Fruit fly (Drosophila melanogaster): Measurements from ENCODE around the gene CG31937.

The CG31937 gene

DNA sequence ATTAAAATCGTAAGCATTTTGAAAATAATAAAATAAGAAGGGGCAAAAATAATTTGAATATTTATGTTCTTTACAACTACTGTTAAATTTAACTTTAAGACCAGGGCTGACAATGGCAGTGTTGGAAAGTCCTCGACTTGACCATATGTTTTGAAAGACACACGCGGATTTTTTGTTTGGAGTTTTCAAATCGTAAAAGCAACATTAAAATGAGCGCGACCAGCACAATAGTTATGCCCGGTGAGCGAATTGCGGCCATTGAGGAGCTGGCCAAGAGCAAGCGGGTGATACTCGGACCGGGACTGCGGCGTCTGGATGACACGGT is 1.1 kb upstream of the CG31937 start, which contains the start of gene Rrp40:
Rrp40 (plus strand) TSS at position 113 of the 325 bp plus-strand sequence.
- TF ChIP-seq dmrt93B (GFP tag; optimal IDR thresholded peaks at IDR 0.05) (no peak), Hr78 (GFP tag; optimal IDR thresholded peaks at IDR 0.05) (no peak), sage (GFP tag; optimal IDR thresholded peaks at IDR 0.05) (peak; percentile 8), foxo (GFP tag; optimal IDR thresholded peaks at IDR 0.05) (no peak), h (GFP tag; optimal IDR thresholded peaks at IDR 0.05) (no peak), jim (GFP tag; optimal IDR thresholded peaks at IDR 0.05) (no peak)

DNA sequence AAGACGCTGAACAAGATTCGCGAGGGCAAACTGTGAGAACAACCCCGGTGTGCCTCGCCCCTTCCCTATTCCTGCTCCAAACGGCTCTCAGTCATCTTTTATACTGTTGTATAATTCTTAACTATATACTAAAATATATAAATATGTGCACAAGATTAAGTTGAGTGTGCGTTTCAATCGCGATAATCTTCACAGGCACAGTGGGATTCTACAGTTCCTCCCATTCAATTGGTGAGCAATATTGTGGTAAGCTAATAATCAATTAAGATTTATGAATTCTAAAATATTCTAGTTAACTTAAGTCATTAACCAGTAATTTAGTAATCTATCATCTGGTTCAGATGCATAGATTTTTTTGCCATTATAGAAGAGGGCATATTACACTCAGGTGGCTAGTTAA is 1.2 kb downstream of the CG31937 start:
- TF ChIP-seq Sp1 (GFP tag; optimal IDR thresholded peaks at IDR 0.05) (peak; percentile 5), fru (GFP tag; optimal IDR thresholded peaks at IDR 0.05) (no peak), Myc (optimal IDR thresholded peaks at IDR 0.05) (no peak), pan (optimal IDR thresholded peaks at IDR 0.05) (no peak), Hr83 (GFP tag; optimal IDR thresholded peaks at IDR 0.05; ENCODE audit: poor library complexity, severe bottlenecking) (no peak), Hnf4 (GFP tag; optimal IDR thresholded peaks at IDR 0.05) (no peak), brk (GFP tag; optimal IDR thresholded peaks at IDR 0.05) (no peak), Jra (GFP tag; optimal IDR thresholded peaks at IDR 0.05) (no peak), Vsx2 (GFP tag; optimal IDR thresholded peaks at IDR 0.05; ENCODE audit: partially characterized antibody) (no peak)

DNA sequence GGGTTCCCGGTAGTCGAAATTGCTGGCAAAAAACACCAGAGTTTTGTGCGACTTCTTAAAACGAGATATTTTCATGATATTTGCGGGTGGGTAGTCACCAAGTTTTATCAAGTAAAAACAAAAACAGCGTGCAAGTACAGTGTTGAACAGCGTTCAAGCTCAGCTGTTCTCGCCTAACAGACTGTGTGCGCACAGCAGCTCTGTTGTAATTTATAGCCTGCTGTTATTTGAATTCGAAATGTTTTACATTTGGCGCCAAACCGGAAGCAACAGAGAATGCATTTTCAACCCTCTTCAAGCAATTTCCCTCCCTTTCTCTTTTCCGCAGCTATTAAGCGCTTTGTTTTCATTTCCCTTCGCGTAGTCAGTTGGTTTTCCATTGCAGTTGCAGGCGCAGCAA is 2.5 kb downstream of the CG31937 start, which contains the start of the genes CG17652 and CG17646:
CG17652 (minus strand) TSS at position 168 of the 400 bp plus-strand sequence.
CG17646 (plus strand) TSS at position 336 of the 400 bp plus-strand sequence.
- TF ChIP-seq Rel (GFP tag; optimal IDR thresholded peaks at IDR 0.05) = no peak
- peak; percentile 65 for TF ChIP-seq Rel (tag; optimal IDR thresholded peaks at IDR 0.05)
- TF ChIP-seq Sp1 (GFP tag; optimal IDR thresholded peaks at IDR 0.05) = no peak
- TF ChIP-seq CrebA (GFP tag; optimal IDR thresholded peaks at IDR 0.05; ENCODE audit: borderline replicate concordance) = no peak
- TF ChIP-seq rgr (GFP tag; optimal IDR thresholded peaks at IDR 0.05) = no peak
- TF ChIP-seq dmrt93B (GFP tag; optimal IDR thresholded peaks at IDR 0.05) = no peak
- TF ChIP-seq OdsH (GFP tag; optimal IDR thresholded peaks at IDR 0.05) = peak; percentile 10
- TF ChIP-seq Hnf4 (GFP tag; optimal IDR thresholded peaks at IDR 0.05) = peak; percentile 28
- TF ChIP-seq N (GFP tag; optimal IDR thresholded peaks at IDR 0.05) = no peak
- TF ChIP-seq Mio (GFP tag; optimal IDR thresholded peaks at IDR 0.05) = no peak

DNA sequence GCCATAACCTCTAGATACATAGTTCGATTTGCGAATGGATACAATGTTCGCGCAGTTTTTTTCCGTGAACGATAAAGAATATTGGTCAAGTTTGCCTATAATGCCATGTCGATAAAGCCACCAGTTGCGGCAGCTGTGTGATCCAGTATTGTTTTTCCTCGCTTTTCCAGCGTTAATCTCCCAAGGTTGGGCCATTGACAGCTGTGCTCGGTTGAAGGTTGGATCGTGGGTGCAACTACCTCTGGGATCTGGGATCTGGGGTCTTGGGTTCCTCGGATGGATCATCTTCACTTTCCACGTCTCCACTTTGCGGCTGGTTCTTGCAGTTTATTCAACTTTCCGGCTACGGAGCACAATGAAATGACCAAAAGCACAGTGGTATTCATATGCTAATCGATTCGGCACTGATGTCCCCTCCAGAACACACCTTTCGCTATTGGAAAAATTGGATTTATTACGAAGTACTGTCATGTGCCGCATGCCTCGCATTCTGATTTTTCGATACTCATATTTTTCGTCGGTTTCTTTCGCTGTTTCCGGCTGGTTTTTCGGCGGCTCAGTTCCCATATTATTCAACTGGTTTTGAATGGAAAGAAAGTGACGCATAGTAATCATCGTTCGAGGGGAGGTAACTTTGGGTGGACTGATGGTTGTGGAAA is 3.6 kb downstream of the CG31937 start:
- TF ChIP-seq Jra (GFP tag; optimal IDR thresholded peaks at IDR 0.05) (no peak), Rel (GFP tag; optimal IDR thresholded peaks at IDR 0.05) (no peak), Rel (tag; optimal IDR thresholded peaks at IDR 0.05) (no peak), Vsx2 (GFP tag; optimal IDR thresholded peaks at IDR 0.05; ENCODE audit: partially characterized antibody) (no peak)

DNA sequence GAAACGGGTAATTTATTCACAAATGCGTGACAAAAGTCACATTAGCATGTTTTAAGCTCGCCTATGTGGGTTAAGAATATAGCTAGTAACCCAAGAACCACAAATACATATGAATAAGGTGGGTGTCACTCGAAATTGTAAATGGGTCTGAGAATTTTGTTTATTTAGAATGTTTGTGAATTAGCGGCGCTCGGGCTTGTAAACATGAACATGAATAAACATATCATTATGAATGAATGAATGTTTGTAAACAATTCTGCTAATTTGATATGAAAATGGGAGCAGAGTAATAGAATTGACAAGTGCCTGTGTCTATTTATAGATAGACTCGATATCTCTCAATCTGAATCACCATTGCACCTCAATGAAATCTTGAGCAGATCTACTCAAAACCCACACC is 5.4 kb downstream of the CG31937 start:
- TF ChIP-seq tai (GFP tag; optimal IDR thresholded peaks at IDR 0.05) = no peak
- TF ChIP-seq brk (GFP tag; optimal IDR thresholded peaks at IDR 0.05) = no peak
- TF ChIP-seq fru (GFP tag; optimal IDR thresholded peaks at IDR 0.05) = no peak
- TF ChIP-seq Hr78 (GFP tag; optimal IDR thresholded peaks at IDR 0.05) = no peak
- TF ChIP-seq dmrt93B (GFP tag; optimal IDR thresholded peaks at IDR 0.05) = no peak
- no peak for TF ChIP-seq Hnf4 (GFP tag; optimal IDR thresholded peaks at IDR 0.05)
- TF ChIP-seq CrebA (GFP tag; optimal IDR thresholded peaks at IDR 0.05; ENCODE audit: borderline replicate concordance) = no peak
- TF ChIP-seq foxo (GFP tag; optimal IDR thresholded peaks at IDR 0.05) = no peak
- no peak for TF ChIP-seq pan (optimal IDR thresholded peaks at IDR 0.05)
- no peak for TF ChIP-seq N (GFP tag; optimal IDR thresholded peaks at IDR 0.05)
- TF ChIP-seq CG32264 (GFP tag; optimal IDR thresholded peaks at IDR 0.05) = no peak
- no peak for TF ChIP-seq h (GFP tag; optimal IDR thresholded peaks at IDR 0.05)

DNA sequence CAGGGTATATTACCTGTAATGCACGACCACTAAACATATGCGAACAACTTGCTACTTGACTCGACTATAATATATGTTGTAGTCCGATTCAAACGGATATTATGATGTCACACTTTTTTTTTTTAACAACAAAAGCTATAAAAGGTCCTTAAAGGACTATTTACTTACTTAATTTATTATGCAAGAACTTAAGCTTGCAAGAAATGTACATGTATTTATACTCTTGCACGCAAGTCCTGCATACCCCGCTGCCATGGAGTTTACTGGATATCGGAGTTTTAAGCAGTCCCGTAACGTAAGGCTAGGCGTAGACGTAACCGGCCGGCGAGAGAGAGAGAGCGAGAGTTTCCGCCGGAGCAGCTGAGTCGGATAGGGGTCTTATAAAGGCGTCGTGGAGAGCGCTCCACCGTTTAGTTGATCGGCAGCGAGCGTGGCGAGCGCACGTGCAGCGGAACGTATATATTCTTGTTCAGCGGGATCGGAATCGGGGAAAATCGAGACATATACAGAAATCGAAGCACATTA is 7.4 kb downstream of the CG31937 start:
- no peak for TF ChIP-seq sage (GFP tag; optimal IDR thresholded peaks at IDR 0.05)
- no peak for TF ChIP-seq jim (GFP tag; optimal IDR thresholded peaks at IDR 0.05)
- no peak for TF ChIP-seq CG9705 (GFP tag; optimal IDR thresholded peaks at IDR 0.05)
- peak; percentile 78 for TF ChIP-seq Dif (GFP tag; optimal IDR thresholded peaks at IDR 0.05; ENCODE audit: partially characterized antibody)
- TF ChIP-seq psq (GFP tag; optimal IDR thresholded peaks at IDR 0.05) = peak; percentile 42
- TF ChIP-seq fru (GFP tag; optimal IDR thresholded peaks at IDR 0.05) = peak; percentile 78
- TF ChIP-seq Hr78 (GFP tag; optimal IDR thresholded peaks at IDR 0.05) = no peak
- TF ChIP-seq lola (GFP tag; optimal IDR thresholded peaks at IDR 0.05) = no peak
- TF ChIP-seq h (GFP tag; optimal IDR thresholded peaks at IDR 0.05) = peak; percentile 69
- no peak for TF ChIP-seq Mio (GFP tag; optimal IDR thresholded peaks at IDR 0.05)
- no peak for TF ChIP-seq Hr83 (GFP tag; optimal IDR thresholded peaks at IDR 0.05; ENCODE audit: poor library complexity, severe bottlenecking)
- peak in 1 of 2 experiments; percentile 34 for TF ChIP-seq dl (GFP tag; optimal IDR thresholded peaks at IDR 0.05; ENCODE audit: insufficient read depth in 1 of 2, partially characterized antibody in 2 of 2)
- TF ChIP-seq rgr (GFP tag; optimal IDR thresholded peaks at IDR 0.05) = peak; percentile 46
- peak; percentile 92 for TF ChIP-seq sv (GFP tag; optimal IDR thresholded peaks at IDR 0.05)
- TF ChIP-seq pan (optimal IDR thresholded peaks at IDR 0.05) = no peak
- no peak for TF ChIP-seq usp (GFP tag; optimal IDR thresholded peaks at IDR 0.05)
- no peak for TF ChIP-seq CG32264 (GFP tag; optimal IDR thresholded peaks at IDR 0.05)
- TF ChIP-seq OdsH (GFP tag; optimal IDR thresholded peaks at IDR 0.05) = peak; percentile 64
- TF ChIP-seq br (GFP tag; optimal IDR thresholded peaks at IDR 0.05) = peak; percentile 48
- TF ChIP-seq tai (GFP tag; optimal IDR thresholded peaks at IDR 0.05) = no peak
- TF ChIP-seq CrebA (GFP tag; optimal IDR thresholded peaks at IDR 0.05; ENCODE audit: borderline replicate concordance) = no peak
- no peak for TF ChIP-seq GATAd (GFP tag; optimal IDR thresholded peaks at IDR 0.05)
- TF ChIP-seq Hnf4 (GFP tag; optimal IDR thresholded peaks at IDR 0.05) = peak; percentile 31
- TF ChIP-seq Dfd (GFP tag; optimal IDR thresholded peaks at IDR 0.05) = no peak
- TF ChIP-seq woc (GFP tag; optimal IDR thresholded peaks at IDR 0.05) = no peak
- no peak for TF ChIP-seq Jra (GFP tag; optimal IDR thresholded peaks at IDR 0.05)
- no peak for TF ChIP-seq Vsx2 (GFP tag; optimal IDR thresholded peaks at IDR 0.05; ENCODE audit: partially characterized antibody)

All from whole organism, wandering third instar larva.